Fruit fly (Drosophila melanogaster) whole organism, embryonic: ENCODE data around the gene CG42716.

ENCODE experiments used
- Aef1 ChIP-seq: fragments of 200-800 bp; sonication (Bioruptor generic); IDR thresholded peaks from 3 replicates; pipeline ENCODE4 v1.3.6; 2022; ENCODE audit warnings: missing biosample characterization, missing genetic modification characterization
- CG11696 ChIP-seq: fragments of 200-800 bp; sonication (Bioruptor generic); IDR thresholded peaks from 2 replicates; pipeline ENCODE4 v1.3.6; 2022; ENCODE audit warnings: missing biosample characterization, missing genetic modification characterization
- CG12299 ChIP-seq: fragments of 200-800 bp; sonication (Bioruptor generic); optimal IDR thresholded peaks from 2 replicates; lab custom pipeline; 2018; ENCODE audit warnings: missing biosample characterization, mild to moderate bottlenecking, missing genetic modification characterization
- CG13287 ChIP-seq: fragments of 200-800 bp; sonication (Bioruptor generic); IDR thresholded peaks from 2 replicates; pipeline ENCODE4 v1.3.6; 2022; ENCODE audit warnings: missing biosample characterization, missing genetic modification characterization; ENCODE audit not compliant: partially characterized antibody
- CG13296 ChIP-seq: fragments of 200-800 bp; sonication (Bioruptor generic); optimal IDR thresholded peaks from 3 replicates; lab custom pipeline; 2018; ENCODE audit warnings: missing biosample characterization, mild to moderate bottlenecking, missing genetic modification characterization
- CG13424 ChIP-seq: fragments of 200-800 bp; sonication (Bioruptor generic); optimal IDR thresholded peaks from 2 replicates; lab custom pipeline; 2019; ENCODE audit warnings: missing biosample characterization, mild to moderate bottlenecking, missing genetic modification characterization, moderate library complexity
- CG13775 ChIP-seq: fragments of 200-800 bp; sonication (Bioruptor generic); optimal IDR thresholded peaks from 3 replicates; lab custom pipeline; 2017; ENCODE audit warnings: missing biosample characterization, mild to moderate bottlenecking, missing genetic modification characterization
- CG13894 ChIP-seq: fragments of 200-800 bp; sonication (Bioruptor generic); optimal IDR thresholded peaks from 3 replicates; lab custom pipeline; 2018; ENCODE audit warnings: missing biosample characterization, mild to moderate bottlenecking, missing genetic modification characterization, moderate library complexity
- CG14667 ChIP-seq: fragments of 200-800 bp; sonication (Bioruptor generic); IDR thresholded peaks from 2 replicates; pipeline ENCODE4 v1.3.6; 2022; ENCODE audit warnings: missing biosample characterization, missing genetic modification characterization
- CG15269 ChIP-seq: fragments of 200-800 bp; sonication (Bioruptor generic); optimal IDR thresholded peaks from 2 replicates; lab custom pipeline; 2018; ENCODE audit warnings: missing biosample characterization, mild to moderate bottlenecking, missing genetic modification characterization, moderate library complexity
- CG1647 ChIP-seq: fragments of 200-800 bp; sonication (Bioruptor generic); optimal IDR thresholded peaks from 3 replicates; lab custom pipeline; 2016; ENCODE audit warnings: missing biosample characterization, missing genetic modification characterization
- CG16779 ChIP-seq: fragments of 200-800 bp; sonication (Bioruptor generic); IDR thresholded peaks from 2 replicates; pipeline ENCODE4 v1.3.6; 2022; ENCODE audit warnings: missing biosample characterization, missing genetic modification characterization
- CG17328 ChIP-seq: fragments of 200-800 bp; sonication (Bioruptor generic); IDR thresholded peaks from 2 replicates; pipeline ENCODE4 v1.3.6; 2022; ENCODE audit warnings: missing biosample characterization, missing genetic modification characterization
- CG18262 ChIP-seq: fragments of 200-800 bp; optimal IDR thresholded peaks from 3 replicates; lab custom pipeline; 2019; ENCODE audit warnings: missing biosample characterization, mild to moderate bottlenecking, missing genetic modification characterization, moderate library complexity
- CG1832 ChIP-seq: fragments of 200-800 bp; sonication (Bioruptor generic); optimal IDR thresholded peaks from 2 replicates; lab custom pipeline; 2017; ENCODE audit warnings: missing biosample characterization, mild to moderate bottlenecking, missing genetic modification characterization, inconsistent platforms
- CG2129 ChIP-seq: fragments of 200-800 bp; sonication (Bioruptor generic); IDR thresholded peaks from 2 replicates; pipeline ENCODE4 v1.3.6; 2022; ENCODE audit warnings: missing biosample characterization, missing genetic modification characterization; ENCODE audit not compliant: partially characterized antibody
- CG2199 ChIP-seq: fragments of 200-800 bp; sonication (Bioruptor generic); IDR thresholded peaks from 3 replicates; pipeline ENCODE4 v1.3.6; 2022; ENCODE audit warnings: missing biosample characterization, missing genetic modification characterization
- CG2889 ChIP-seq: fragments of 200-800 bp; sonication (Bioruptor generic); IDR thresholded peaks from 3 replicates; pipeline ENCODE4 v1.3.6; 2022; ENCODE audit warnings: missing biosample characterization, missing genetic modification characterization
- CG4328 ChIP-seq: fragments of 200-800 bp; sonication (Bioruptor generic); optimal IDR thresholded peaks from 3 replicates; lab custom pipeline; 2017; ENCODE audit warnings: missing biosample characterization, missing genetic modification reagents, missing genetic modification characterization
- CG4730 ChIP-seq: fragments of 200-800 bp; sonication (Bioruptor generic); IDR thresholded peaks from 2 replicates; pipeline ENCODE4 v1.3.6; 2022; ENCODE audit warnings: missing biosample characterization, missing genetic modification characterization
- CG6272 ChIP-seq: fragments of 200-800 bp; sonication (Bioruptor generic); IDR thresholded peaks from 2 replicates; pipeline ENCODE4 v1.3.6; 2022; ENCODE audit warnings: missing biosample characterization, missing genetic modification characterization
- CG6765 ChIP-seq: fragments of 200-800 bp; sonication (Bioruptor generic); optimal IDR thresholded peaks from 3 replicates; lab custom pipeline; 2017; ENCODE audit warnings: missing biosample characterization, mild to moderate bottlenecking, missing genetic modification characterization
- CG7963 ChIP-seq: fragments of 200-800 bp; sonication (Bioruptor generic); IDR thresholded peaks from 3 replicates; pipeline ENCODE4 v1.3.6; 2022; ENCODE audit warnings: missing biosample characterization, missing genetic modification characterization; ENCODE audit not compliant: partially characterized antibody
- Dbx ChIP-seq: fragments of 200-800 bp; sonication (Bioruptor generic); IDR thresholded peaks from 3 replicates; pipeline ENCODE4 v1.3.6; 2022; ENCODE audit warnings: missing biosample characterization, missing genetic modification characterization
- Doc2 ChIP-seq: fragments of 200-800 bp; sonication (Bioruptor generic); IDR thresholded peaks from 2 replicates; pipeline ENCODE4 v1.3.6; 2022; ENCODE audit warnings: missing biosample characterization, missing genetic modification characterization
- Drgx ChIP-seq: fragments of 200-800 bp; sonication (Bioruptor generic); IDR thresholded peaks from 2 replicates; pipeline ENCODE4 v1.3.6; 2022; ENCODE audit warnings: missing biosample characterization, missing genetic modification characterization
- Fer3 ChIP-seq: fragments of 200-800 bp; sonication (Bioruptor generic); optimal IDR thresholded peaks from 2 replicates; lab custom pipeline; 2018; ENCODE audit warnings: missing biosample characterization, mild to moderate bottlenecking, missing genetic modification characterization, moderate library complexity
- Gug ChIP-seq: fragments of 200-800 bp; sonication (Bioruptor generic); IDR thresholded peaks from 4 replicates; pipeline ENCODE4 v1.3.6; 2022; ENCODE audit warnings: missing biosample characterization, missing genetic modification characterization
- Hand ChIP-seq: fragments of 200-800 bp; sonication (Bioruptor generic); optimal IDR thresholded peaks from 2 replicates; lab custom pipeline; 2017; ENCODE audit warnings: mild to moderate bottlenecking, missing biosample characterization, missing genetic modification reagents, missing genetic modification characterization
- Jarid2 ChIP-seq: fragments of 200-800 bp; sonication (Bioruptor generic); optimal IDR thresholded peaks from 3 replicates; lab custom pipeline; 2017; ENCODE audit warnings: mild to moderate bottlenecking, missing biosample characterization, missing genetic modification reagents, missing genetic modification characterization
- Lhr ChIP-seq: fragments of 200-800 bp; sonication (Bioruptor generic); optimal IDR thresholded peaks from 3 replicates; lab custom pipeline; 2017; ENCODE audit warnings: mild to moderate bottlenecking, missing biosample characterization, missing genetic modification reagents, missing genetic modification characterization
- NC2β ChIP-seq: fragments of 200-800 bp; sonication (Bioruptor generic); optimal IDR thresholded peaks from 2 replicates; lab custom pipeline; 2016; ENCODE audit warnings: missing biosample characterization, missing genetic modification characterization
- Ravus ChIP-seq: fragments of 200-800 bp; sonication (Bioruptor generic); IDR thresholded peaks from 2 replicates; pipeline ENCODE4 v1.3.6; 2022; ENCODE audit warnings: missing biosample characterization, missing genetic modification characterization
- Tbp ChIP-seq: fragments of >200 bp; optimal IDR thresholded peaks from 2 replicates; lab custom pipeline; 2018; ENCODE audit warnings: missing biosample characterization, missing genetic modification characterization
- Vsx1 ChIP-seq: fragments of 200-800 bp; sonication (Bioruptor generic); optimal IDR thresholded peaks from 2 replicates; lab custom pipeline; 2017; ENCODE audit warnings: missing biosample characterization, mild to moderate bottlenecking, missing genetic modification characterization, missing genetic modification reagents
- aop ChIP-seq: fragments of 200-800 bp; sonication (Bioruptor generic); IDR thresholded peaks from 2 replicates; pipeline ENCODE4 v1.3.6; 2022; ENCODE audit warnings: missing biosample characterization, missing genetic modification characterization
- bigmax ChIP-seq: fragments of 200-800 bp; sonication (Bioruptor generic); optimal IDR thresholded peaks from 2 replicates; lab custom pipeline; 2018; ENCODE audit warnings: missing biosample characterization, mild to moderate bottlenecking, missing genetic modification characterization
- ems ChIP-seq: fragments of 200-800 bp; sonication (Bioruptor generic); optimal IDR thresholded peaks from 3 replicates; lab custom pipeline; 2016; ENCODE audit warnings: missing biosample characterization, missing genetic modification characterization
- fd102C ChIP-seq: fragments of 200-800 bp; sonication (Bioruptor generic); optimal IDR thresholded peaks from 2 replicates; lab custom pipeline; 2018; ENCODE audit warnings: missing biosample characterization, mild to moderate bottlenecking, missing genetic modification characterization, moderate library complexity
- gfzf ChIP-seq: fragments of 200-800 bp; sonication (Bioruptor generic); optimal IDR thresholded peaks from 2 replicates; lab custom pipeline; 2016; ENCODE audit warnings: missing biosample characterization, mild to moderate bottlenecking, missing genetic modification characterization, moderate library complexity
- oc ChIP-seq: fragments of 200-800 bp; sonication (Bioruptor generic); optimal IDR thresholded peaks from 2 replicates; lab custom pipeline; 2018; ENCODE audit warnings: missing biosample characterization, mild to moderate bottlenecking, missing genetic modification characterization, moderate library complexity
- peb ChIP-seq: fragments of 200-800 bp; sonication (Bioruptor generic); IDR thresholded peaks from 2 replicates; pipeline ENCODE4 v1.3.6; 2022; ENCODE audit warnings: missing biosample characterization, missing genetic modification characterization
- rib ChIP-seq: fragments of 200-800 bp; sonication (Bioruptor generic); IDR thresholded peaks from 2 replicates; pipeline ENCODE4 v1.3.6; 2022; ENCODE audit warnings: missing biosample characterization, missing genetic modification characterization
- ssp ChIP-seq: fragments of 200-800 bp; sonication (Bioruptor generic); IDR thresholded peaks from 2 replicates; pipeline ENCODE4 v1.3.6; 2022; ENCODE audit warnings: missing biosample characterization, missing genetic modification characterization
- tap ChIP-seq: fragments of 200-800 bp; optimal IDR thresholded peaks from 3 replicates; lab custom pipeline; 2019; ENCODE audit warnings: missing biosample characterization, mild to moderate bottlenecking, missing genetic modification characterization, moderate library complexity
- tio ChIP-seq: fragments of 200-800 bp; sonication (Bioruptor generic); optimal IDR thresholded peaks from 2 replicates; lab custom pipeline; 2017; ENCODE audit warnings: missing biosample characterization, missing genetic modification characterization, inconsistent platforms

CG42716 gene

DNA sequence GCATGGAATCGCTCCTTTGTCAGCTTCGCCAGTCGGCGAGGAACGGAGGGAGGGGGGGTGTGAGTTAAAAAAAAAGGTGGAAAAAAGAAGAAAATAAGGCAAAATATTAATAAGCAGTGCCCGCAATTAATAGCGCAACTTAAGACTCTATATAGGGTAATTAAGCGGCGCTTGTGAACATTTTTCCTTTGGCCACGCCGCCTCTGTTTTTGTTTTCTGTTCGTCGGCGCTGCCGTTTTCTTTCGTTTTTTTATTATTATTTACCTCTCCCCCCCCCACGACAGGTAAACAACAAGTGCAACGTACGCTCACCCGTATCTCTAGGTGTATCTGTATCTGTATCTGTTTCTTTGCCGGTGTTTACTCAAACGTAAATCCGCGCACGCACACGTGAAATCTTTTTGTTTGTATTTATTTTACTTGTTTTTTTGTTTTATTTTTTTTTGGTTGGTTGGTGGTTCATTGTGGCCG lies 6.4 kb upstream of the CG42716 start (continued):
- TF ChIP-seq CG4328 (GFP tag; lab: Kevin White, UChicago) (peak; percentile 40), peb (GFP tag; lab: Robert Waterston, UW) (0 out of 2 replicates have a peak, but pooled peaks have one; percentile 24), Dbx (peak; percentile 33; the same call in 1 of the 3 replicates), CG6765 (no peak), CG13424 (tag; lab: Kevin White, UChicago) (peak; percentile 37), CG13287 (no peak; the same call in 1 of the 2 replicates), CG11696 (no peak), CG18262 (tag; lab: Kevin White, UChicago) (no peak), CG13775 (GFP tag; lab: Kevin White, UChicago) (no peak), CG4730 (GFP tag; lab: Robert Waterston, UW) (peak; percentile 19; the same call in 1 of the 2 replicates), CG17328 (GFP tag; lab: Robert Waterston, UW) (no peak), NC2β (GFP tag; lab: Kevin White, UChicago) (no peak), Ravus (GFP tag; lab: Robert Waterston, UW) (no peak), Hand (no peak), Jarid2 (GFP tag; lab: Kevin White, UChicago) (peak; percentile 46), CG7963 (no peak), CG15269 (tag; lab: Kevin White, UChicago) (peak; percentile 38), tio (GFP tag; lab: Kevin White, UChicago) (no peak), CG12299 (tag; lab: Kevin White, UChicago) (no peak), gfzf (GFP tag; lab: Kevin White, UChicago) (no peak), bigmax (GFP tag; lab: Kevin White, UChicago) (no peak), CG6272 (no peak; the same call in 1 of the 2 replicates), Vsx1 (GFP tag; lab: Kevin White, UChicago) (peak; percentile 81), oc (peak; percentile 38), CG2199 (0 out of 3 replicates have a peak, but pooled peaks have one; percentile 55), aop (GFP tag; lab: Robert Waterston, UW) (no peak), Fer3 (no peak), ssp (GFP tag; lab: Robert Waterston, UW) (no peak), Tbp (GFP tag; lab: Kevin White, UChicago) (no peak), rib (peak; percentile 70; the same call in 1 of the 2 replicates), CG1647 (peak; percentile 21), CG13296 (peak; percentile 44), CG16779 (GFP tag; lab: Robert Waterston, UW) (no peak), tap (tag; lab: Kevin White, UChicago) (no peak), Doc2 (no peak), Gug (GFP tag; lab: Robert Waterston, UW) (peak; percentile 24; the same call in 1 of the 4 replicates), CG2889 (0 out of 3 replicates have a peak, but pooled peaks have one; percentile 19), CG13894 (tag; lab: Kevin White, UChicago) (no peak), Drgx (peak; percentile 90), Aef1 (GFP tag; lab: Robert Waterston, UW) (no peak), ems (peak; percentile 13), CG1832 (GFP tag; lab: Kevin White, UChicago) (no peak), CG14667 (no peak), fd102C (GFP tag; lab: Kevin White, UChicago) (peak; percentile 59), CG2129 (GFP tag; lab: Robert Waterston, UW) (no peak), Lhr (peak; percentile 12)
